Worm (Caenorhabditis elegans) whole organism, young adult: ENCODE results near the gene lips-5.

Source experiments
- Y95B8A.8 ChIP-seq: fragments of 200-800 bp; sonication (Bioruptor generic); IDR thresholded peaks from 2 replicates; pipeline ENCODE4 v1.3.6; 2022; ENCODE audit warnings: missing genetic modification reagents, missing genetic modification characterization, missing compliant biosample characterization
- attf-5 ChIP-seq: fragments of 200-800 bp; sonication (Bioruptor generic); optimal IDR thresholded peaks from 2 replicates; lab custom pipeline; 2018; ENCODE audit warnings: mild to moderate bottlenecking, missing genetic modification characterization, missing compliant biosample characterization
- attf-6 ChIP-seq: fragments of 200-800 bp; sonication (Bioruptor generic); IDR thresholded peaks from 2 replicates; pipeline ENCODE4 v1.3.6; 2022; ENCODE audit warnings: missing genetic modification reagents, missing genetic modification characterization, missing compliant biosample characterization
- lin-40 ChIP-seq: sonication (generic microtip); optimal IDR thresholded peaks from 2 replicates; lab custom pipeline; 2016; ENCODE audit warnings: missing genetic modification characterization, mild to moderate bottlenecking, missing compliant biosample characterization, missing genotype, missing genetic modification reagents
- nfya-2 ChIP-seq: fragments of 200-800 bp; sonication (Bioruptor generic); IDR thresholded peaks from 2 replicates; pipeline ENCODE4 v1.3.6; 2022; ENCODE audit warnings: missing genetic modification reagents, missing genetic modification characterization, missing compliant biosample characterization
- rpc-1 ChIP-seq, 2 experiments: fragments of 150-350 bp in 1 of 2; sonication (generic microtip) in 1 of 2; optimal IDR thresholded peaks; 2 replicates each; lab custom pipeline; 2014 to 2018; ENCODE audit warnings: missing biosample characterization in 1 of 2, missing genetic modification characterization in 1 of 2, missing genetic modification reagents in 1 of 2, missing genotype in 1 of 2
- sea-2 ChIP-seq: fragments of 200-800 bp; sonication (Bioruptor generic); IDR thresholded peaks from 2 replicates; pipeline ENCODE4 v1.3.6; 2022; ENCODE audit warnings: missing genetic modification characterization, missing compliant biosample characterization
- unc-62 ChIP-seq: fragments of 150-350 bp; optimal IDR thresholded peaks from 2 replicates; lab custom pipeline; 2014; ENCODE audit warnings: missing biosample characterization, missing genetic modification reagents, missing genetic modification characterization

- no peak for TF ChIP-seq attf-5 (GFP tag; lab: Kevin White, UChicago)
- TF ChIP-seq unc-62 (GFP tag; lab: Kevin White, UChicago): no peak
- no peak for TF ChIP-seq attf-6 (GFP tag; lab: Robert Waterston, UW)
- no peak for TF ChIP-seq rpc-1 (optimal IDR thresholded peaks at IDR 0.05; lab: Kevin White, UChicago)
- TF ChIP-seq rpc-1 (tag; optimal IDR thresholded peaks at IDR 0.05; lab: Kevin White, UChicago): no peak
- no peak for TF ChIP-seq sea-2 (GFP tag; lab: Robert Waterston, UW)
- TF ChIP-seq lin-40 (tag; lab: Kevin White, UChicago): no peak
- no peak for TF ChIP-seq nfya-2 (GFP tag; lab: Robert Waterston, UW)
- no peak for TF ChIP-seq Y95B8A.8 (GFP tag; lab: Robert Waterston, UW)
Observed at ce11 chrIV:11796818-11797217, 23.3 kb upstream of the lips-5 start.
